Worm (Caenorhabditis elegans) whole organism, L1 larva: Measurements from ENCODE around the gene Y73C8B.3.

ENCODE experiments used
- F16B12.6 ChIP-seq: fragments of 150-350 bp; optimal IDR thresholded peaks from 2 replicates; lab custom pipeline; 2014; ENCODE audit warnings: missing biosample characterization, missing genetic modification characterization
- Y116A8C.19 ChIP-seq: sonication (generic microtip); optimal IDR thresholded peaks from 2 replicates; lab custom pipeline; 2016; ENCODE audit warnings: missing compliant biosample characterization, missing genetic modification characterization, borderline replicate concordance
- aly-2 ChIP-seq: fragments of 150-350 bp; optimal IDR thresholded peaks from 2 replicates; lab custom pipeline; 2014; ENCODE audit warnings: missing biosample characterization, missing genetic modification characterization
- ama-1 ChIP-seq: fragments of 150-350 bp; optimal IDR thresholded peaks from 2 replicates; lab custom pipeline; 2014
- blmp-1 ChIP-seq: fragments of 150-350 bp; optimal IDR thresholded peaks from 2 replicates; lab custom pipeline; 2014; ENCODE audit warnings: missing biosample characterization, missing genetic modification characterization
- ceh-63 ChIP-seq: fragments of 200-800 bp; sonication (Bioruptor generic); optimal IDR thresholded peaks from 2 replicates; lab custom pipeline; 2018; ENCODE audit warnings: mild to moderate bottlenecking, missing genetic modification characterization, missing compliant biosample characterization
- ceh-8 ChIP-seq: fragments of 200-800 bp; sonication (Bioruptor generic); optimal IDR thresholded peaks from 2 replicates; lab custom pipeline; 2018; ENCODE audit warnings: mild to moderate bottlenecking, missing genetic modification characterization, moderate library complexity, missing compliant biosample characterization
- ceh-82 ChIP-seq, 3 experiments: fragments of 150-350 bp in 1 of 3; sonication (generic microtip) in 2 of 3; optimal IDR thresholded peaks; 2 replicates each; lab custom pipeline; 2014 to 2017; ENCODE audit warnings: missing biosample characterization in 3 of 3, missing genetic modification characterization in 3 of 3
- ceh-88 ChIP-seq: fragments of 200-800 bp; sonication (Bioruptor generic); IDR thresholded peaks from 2 replicates; pipeline ENCODE4 v1.3.6; 2022; ENCODE audit warnings: missing genetic modification characterization, missing compliant biosample characterization
- ceh-90 ChIP-seq: sonication (generic microtip); optimal IDR thresholded peaks from 2 replicates; lab custom pipeline; 2016; ENCODE audit warnings: missing genetic modification characterization, missing compliant biosample characterization
- ces-1 ChIP-seq: fragments of 150-350 bp; optimal IDR thresholded peaks from 2 replicates; lab custom pipeline; 2014; ENCODE audit warnings: missing biosample characterization, missing genetic modification reagents, missing genetic modification characterization
- efl-1 ChIP-seq, 4 experiments: fragments of 150-350 bp; optimal IDR thresholded peaks in 3 of 4; peaks in 1 of 4; 1 replicate in 1 of 4; 2 replicates in 3 of 4; lab custom pipeline; 2014; ENCODE audit warnings: missing biosample characterization in 2 of 4, missing genetic modification characterization in 2 of 4, missing genetic modification reagents in 2 of 4
- efl-3 ChIP-seq: fragments of 200-800 bp; sonication (Bioruptor generic); optimal IDR thresholded peaks from 2 replicates; lab custom pipeline; 2018; ENCODE audit warnings: mild to moderate bottlenecking, missing genetic modification characterization, missing compliant biosample characterization
- egl-13 ChIP-seq: sonication (generic microtip); optimal IDR thresholded peaks from 2 replicates; lab custom pipeline; 2016; ENCODE audit warnings: missing genotype, missing genetic modification reagents, missing genetic modification characterization, missing compliant biosample characterization
- egl-27 ChIP-seq, 2 experiments: fragments of 150-350 bp in 1 of 2; sonication (generic microtip); optimal IDR thresholded peaks; 3 replicates each; lab custom pipeline; 2017 to 2018; ENCODE audit warnings: missing biosample characterization in 2 of 2, missing genetic modification characterization in 2 of 2, missing genetic modification reagents in 2 of 2
- elt-2 ChIP-seq: sonication (generic microtip); optimal IDR thresholded peaks from 2 replicates; lab custom pipeline; 2016; ENCODE audit warnings: missing genetic modification characterization, mild to moderate bottlenecking, inconsistent platforms, missing compliant biosample characterization, missing genetic modification reagents
- elt-3 ChIP-seq, 6 experiments: fragments of 150-350 bp in 1 of 6; sonication (generic microtip); optimal IDR thresholded peaks; 2 replicates each; lab custom pipeline; 2017 to 2018; ENCODE audit warnings: missing biosample characterization in 6 of 6, missing genetic modification characterization in 6 of 6, inconsistent platforms in 1 of 6
- fkh-10 ChIP-seq: sonication (generic microtip); optimal IDR thresholded peaks from 2 replicates; lab custom pipeline; 2017; ENCODE audit warnings: missing biosample characterization, missing genetic modification reagents, missing genetic modification characterization
- fkh-4 ChIP-seq: sonication (generic microtip); optimal IDR thresholded peaks from 2 replicates; lab custom pipeline; 2016; ENCODE audit warnings: missing compliant biosample characterization, missing genetic modification characterization, borderline replicate concordance
- fkh-8 ChIP-seq: sonication (generic microtip); optimal IDR thresholded peaks from 2 replicates; lab custom pipeline; 2016; ENCODE audit warnings: mild to moderate bottlenecking, missing genetic modification characterization, missing compliant biosample characterization
- grh-1 ChIP-seq: fragments of 200-800 bp; sonication (Bioruptor generic); IDR thresholded peaks from 2 replicates; pipeline ENCODE4 v1.3.6; 2022; ENCODE audit warnings: missing genetic modification reagents, missing genetic modification characterization, missing compliant biosample characterization
- hlh-17 ChIP-seq: fragments of 200-800 bp; sonication (Bioruptor generic); optimal IDR thresholded peaks from 2 replicates; lab custom pipeline; 2018; ENCODE audit warnings: missing genetic modification characterization, mild to moderate bottlenecking, missing compliant biosample characterization, moderate library complexity, borderline replicate concordance
- hpl-2 ChIP-seq: fragments of 150-350 bp; optimal IDR thresholded peaks from 2 replicates; lab custom pipeline; 2014; ENCODE audit warnings: missing biosample characterization, missing genetic modification reagents, missing genetic modification characterization
- irx-1 ChIP-seq: sonication (generic microtip); optimal IDR thresholded peaks from 2 replicates; lab custom pipeline; 2016; ENCODE audit warnings: missing genetic modification characterization, missing compliant biosample characterization
- isw-1 ChIP-seq: fragments of 200-800 bp; sonication (Bioruptor generic); IDR thresholded peaks from 2 replicates; pipeline ENCODE4 v1.3.6; 2022; ENCODE audit warnings: missing genetic modification characterization, missing compliant biosample characterization
- lin-13 ChIP-seq: fragments of 150-350 bp; optimal IDR thresholded peaks from 2 replicates; lab custom pipeline; 2014; ENCODE audit warnings: missing biosample characterization, missing genetic modification reagents, missing genetic modification characterization
- lin-14 ChIP-seq: fragments of 200-800 bp; sonication (Bioruptor generic); optimal IDR thresholded peaks from 2 replicates; lab custom pipeline; 2018; ENCODE audit warnings: mild to moderate bottlenecking, missing genetic modification characterization, moderate library complexity, missing compliant biosample characterization
- lin-15B ChIP-seq: fragments of 150-350 bp; sonication (generic microtip); optimal IDR thresholded peaks from 3 replicates; lab custom pipeline; 2014; ENCODE audit warnings: missing biosample characterization, missing genetic modification characterization
- lin-39 ChIP-seq: fragments of 150-350 bp; optimal IDR thresholded peaks from 2 replicates; lab custom pipeline; 2014; ENCODE audit warnings: missing biosample characterization, missing genetic modification reagents, missing genetic modification characterization
- lir-3 ChIP-seq: sonication (generic microtip); optimal IDR thresholded peaks from 2 replicates; lab custom pipeline; 2016; ENCODE audit warnings: mild to moderate bottlenecking, missing genetic modification characterization, moderate library complexity, missing compliant biosample characterization; ENCODE audit not compliant: poor library complexity
- lsy-2 ChIP-seq, 2 experiments: fragments of 150-350 bp; optimal IDR thresholded peaks; 2 replicates each; lab custom pipeline; 2014; ENCODE audit warnings: missing biosample characterization in 2 of 2, missing genetic modification characterization in 2 of 2
- mab-9 ChIP-seq: fragments of 200-800 bp; sonication (Bioruptor generic); IDR thresholded peaks from 2 replicates; pipeline ENCODE4 v1.3.6; 2022; ENCODE audit warnings: missing genetic modification reagents, missing genetic modification characterization, missing compliant biosample characterization
- mdl-1 ChIP-seq, 2 experiments: fragments of 150-350 bp; optimal IDR thresholded peaks; 2 replicates each; lab custom pipeline; 2014 to 2017; ENCODE audit warnings: missing biosample characterization in 2 of 2, missing genetic modification characterization in 2 of 2, inconsistent platforms in 1 of 2
- nhr-11 ChIP-seq: fragments of 150-350 bp; optimal IDR thresholded peaks from 2 replicates; lab custom pipeline; 2014; ENCODE audit warnings: missing biosample characterization, missing genetic modification characterization
- nhr-19 ChIP-seq: fragments of 200-800 bp; sonication (Bioruptor generic); conservative IDR thresholded peaks from 2 replicates; pipeline ENCODE4 v1.3.6; 2022; ENCODE audit warnings: missing genetic modification characterization, missing compliant biosample characterization
- nhr-20 ChIP-seq: sonication (generic microtip); optimal IDR thresholded peaks from 2 replicates; lab custom pipeline; 2016; ENCODE audit warnings: mild to moderate bottlenecking, missing genetic modification characterization, missing compliant biosample characterization
- nhr-28 ChIP-seq: fragments of 150-350 bp; optimal IDR thresholded peaks from 2 replicates; lab custom pipeline; 2014; ENCODE audit warnings: missing biosample characterization, missing genetic modification characterization
- nhr-47 ChIP-seq: sonication (generic microtip); optimal IDR thresholded peaks from 2 replicates; lab custom pipeline; 2016; ENCODE audit warnings: mild to moderate bottlenecking, missing genetic modification characterization, moderate library complexity, missing compliant biosample characterization
- nhr-76 ChIP-seq: sonication (generic microtip); optimal IDR thresholded peaks from 2 replicates; lab custom pipeline; 2017; ENCODE audit warnings: missing biosample characterization, missing genetic modification characterization
- nhr-77 ChIP-seq: fragments of 150-350 bp; optimal IDR thresholded peaks from 2 replicates; lab custom pipeline; 2014; ENCODE audit warnings: missing biosample characterization, missing genetic modification characterization
- nhr-84 ChIP-seq: sonication (generic microtip); optimal IDR thresholded peaks from 2 replicates; lab custom pipeline; 2017; ENCODE audit warnings: missing biosample characterization, missing genetic modification characterization
- nhr-85 ChIP-seq: sonication (generic microtip); peaks from one replicate; lab custom pipeline; 2016; ENCODE audit warnings: missing genetic modification characterization, inconsistent platforms, missing compliant biosample characterization
- pag-3 ChIP-seq: sonication (generic microtip); optimal IDR thresholded peaks from 2 replicates; lab custom pipeline; 2017; ENCODE audit warnings: missing genetic modification characterization, mild to moderate bottlenecking, missing compliant biosample characterization, antibody characterized with exemption, borderline replicate concordance; ENCODE audit not compliant: insufficient read depth
- sup-37 ChIP-seq: fragments of 200-800 bp; sonication (Bioruptor generic); optimal IDR thresholded peaks from 2 replicates; lab custom pipeline; 2018; ENCODE audit warnings: mild to moderate bottlenecking, missing genetic modification characterization, missing compliant biosample characterization
- tlp-1 ChIP-seq: fragments of 150-350 bp; optimal IDR thresholded peaks from 2 replicates; lab custom pipeline; 2014; ENCODE audit warnings: missing biosample characterization, missing genetic modification characterization
- unc-130 ChIP-seq: fragments of 150-350 bp; optimal IDR thresholded peaks from 2 replicates; lab custom pipeline; 2017; ENCODE audit warnings: missing biosample characterization, missing genetic modification characterization, inconsistent platforms
- unc-62 ChIP-seq: fragments of 150-350 bp; optimal IDR thresholded peaks from 2 replicates; lab custom pipeline; 2014; ENCODE audit warnings: missing biosample characterization, missing genetic modification reagents, missing genetic modification characterization
- unc-86 ChIP-seq: sonication (generic microtip); optimal IDR thresholded peaks from 2 replicates; lab custom pipeline; 2016; ENCODE audit warnings: missing genetic modification characterization, missing compliant biosample characterization
- unc-98 ChIP-seq: fragments of 200-800 bp; sonication (Bioruptor generic); IDR thresholded peaks from 2 replicates; pipeline ENCODE4 v1.3.6; 2022; ENCODE audit warnings: missing genetic modification characterization, missing compliant biosample characterization
- vab-15 ChIP-seq: sonication (generic microtip); optimal IDR thresholded peaks from 2 replicates; lab custom pipeline; 2017; ENCODE audit warnings: missing genotype, mild to moderate bottlenecking, missing genetic modification characterization, missing compliant biosample characterization
- ztf-11 ChIP-seq, 2 experiments: sonication (generic microtip); optimal IDR thresholded peaks; 2 replicates each; lab custom pipeline; 2016 to 2017; ENCODE audit warnings: missing genetic modification characterization in 2 of 2, missing biosample characterization in 1 of 2, missing compliant biosample characterization in 1 of 2
- ztf-4 ChIP-seq: fragments of 150-350 bp; optimal IDR thresholded peaks from 2 replicates; lab custom pipeline; 2014; ENCODE audit warnings: missing biosample characterization, missing genetic modification characterization

Gene Y73C8B.3

ce11 chrV:3194952-3195450 lies 2.0 kb upstream of the Y73C8B.3 start, which contains the start of gene Y73C8B.2:
Gene Y73C8B.2 (minus strand): TSS chrV:3195002.
- TF ChIP-seq nhr-84 (tag; lab: Kevin White, UChicago) (no peak), lin-13 (no peak), sup-37 (GFP tag; lab: Kevin White, UChicago) (no peak), grh-1 (GFP tag; lab: Robert Waterston, UW) (no peak), nhr-11 (tag; lab: Kevin White, UChicago) (no peak), ceh-8 (GFP tag; lab: Kevin White, UChicago) (no peak), ztf-11 (tag; optimal IDR thresholded peaks at IDR 0.05; lab: Kevin White, UChicago) (no peak), lir-3 (tag; lab: Kevin White, UChicago) (no peak), ama-1 (lab: Kevin White, UChicago) (no peak), lsy-2 (tag; optimal IDR thresholded peaks at IDR 0.05; lab: Kevin White, UChicago) (peak in 1 of 2 experiments; percentile 45), ces-1 (GFP tag; lab: Kevin White, UChicago) (no peak), mdl-1 (tag; optimal IDR thresholded peaks at IDR 0.05; lab: Kevin White, UChicago) (no peak), irx-1 (tag; lab: Kevin White, UChicago) (peak; percentile 3), unc-130 (tag; lab: Kevin White, UChicago) (no peak), blmp-1 (tag; lab: Kevin White, UChicago) (peak; percentile 42), pag-3 (tag; lab: Kevin White, UChicago) (no peak), fkh-8 (tag; lab: Kevin White, UChicago) (no peak), nhr-19 (GFP tag; lab: Robert Waterston, UW) (no peak), lin-14 (GFP tag; lab: Kevin White, UChicago) (peak; percentile 76), ztf-4 (no peak), lin-15B (peak; percentile 23), vab-15 (tag; lab: Kevin White, UChicago) (no peak), fkh-10 (GFP tag; lab: Kevin White, UChicago) (no peak), nhr-85 (tag; lab: Kevin White, UChicago) (peak; percentile 45), fkh-4 (tag; lab: Kevin White, UChicago) (no peak), isw-1 (no peak), nhr-47 (peak; percentile 9), F16B12.6 (tag; lab: Kevin White, UChicago) (no peak), ceh-88 (GFP tag; lab: Robert Waterston, UW) (no peak), elt-3 (tag; optimal IDR thresholded peaks at IDR 0.05; lab: Kevin White, UChicago) (no peak), lin-39 (tag; lab: Kevin White, UChicago) (no peak), ceh-90 (tag; lab: Kevin White, UChicago) (no peak), Y116A8C.19 (no peak), efl-3 (GFP tag; lab: Kevin White, UChicago) (no peak), nhr-77 (tag; lab: Kevin White, UChicago) (no peak), ceh-63 (GFP tag; lab: Kevin White, UChicago) (no peak), egl-27 (tag; optimal IDR thresholded peaks at IDR 0.05; lab: Kevin White, UChicago) (no peak), mab-9 (GFP tag; lab: Robert Waterston, UW) (no peak), hlh-17 (GFP tag; lab: Kevin White, UChicago) (no peak), unc-98 (no peak), nhr-20 (peak; percentile 31), nhr-76 (tag; lab: Kevin White, UChicago) (no peak), unc-62 (GFP tag; lab: Kevin White, UChicago) (no peak), nhr-28 (tag; lab: Kevin White, UChicago) (no peak), tlp-1 (tag; lab: Kevin White, UChicago) (no peak), aly-2 (tag; lab: Kevin White, UChicago) (no peak), ceh-82 (tag; optimal IDR thresholded peaks at IDR 0.05; lab: Kevin White, UChicago) (no peak), efl-1 (optimal IDR thresholded peaks at IDR 0.05; lab: Kevin White, UChicago) (peak; percentile 17 to 35), efl-1 (GFP tag; optimal IDR thresholded peaks at IDR 0.05 in 1 of 2; lab: Kevin White, UChicago) (peak; percentile 31 to 45), unc-86 (tag; lab: Kevin White, UChicago) (no peak), egl-13 (tag; lab: Kevin White, UChicago) (no peak), elt-2 (no peak), hpl-2 (GFP tag; lab: Kevin White, UChicago) (no peak)
